Worm (Caenorhabditis elegans) whole organism, L1 larva: ENCODE results near the gene rab-7.

ENCODE experiments used
- C04F5.9 ChIP-seq: sonication (generic microtip); optimal IDR thresholded peaks from 2 replicates; lab custom pipeline; 2016; ENCODE audit warnings: missing genetic modification characterization, missing compliant biosample characterization
- C34B4.2 ChIP-seq: sonication (generic microtip); optimal IDR thresholded peaks from 2 replicates; lab custom pipeline; 2017; ENCODE audit warnings: mild to moderate bottlenecking, missing genetic modification characterization, missing compliant biosample characterization
- F16B12.6 ChIP-seq: fragments of 150-350 bp; optimal IDR thresholded peaks from 2 replicates; lab custom pipeline; 2014; ENCODE audit warnings: missing biosample characterization, missing genetic modification characterization
- Y116A8C.19 ChIP-seq: sonication (generic microtip); optimal IDR thresholded peaks from 2 replicates; lab custom pipeline; 2016; ENCODE audit warnings: missing compliant biosample characterization, missing genetic modification characterization, borderline replicate concordance
- aha-1 ChIP-seq: fragments of 150-350 bp; optimal IDR thresholded peaks from 2 replicates; lab custom pipeline; 2014; ENCODE audit warnings: missing biosample characterization, missing genetic modification characterization
- ama-1 ChIP-seq: fragments of 150-350 bp; optimal IDR thresholded peaks from 2 replicates; lab custom pipeline; 2014
- ceh-8 ChIP-seq: fragments of 200-800 bp; sonication (Bioruptor generic); optimal IDR thresholded peaks from 2 replicates; lab custom pipeline; 2018; ENCODE audit warnings: mild to moderate bottlenecking, missing genetic modification characterization, moderate library complexity, missing compliant biosample characterization
- ceh-90 ChIP-seq: sonication (generic microtip); optimal IDR thresholded peaks from 2 replicates; lab custom pipeline; 2016; ENCODE audit warnings: missing genetic modification characterization, missing compliant biosample characterization
- ces-1 ChIP-seq: fragments of 150-350 bp; optimal IDR thresholded peaks from 2 replicates; lab custom pipeline; 2014; ENCODE audit warnings: missing biosample characterization, missing genetic modification reagents, missing genetic modification characterization
- efl-1 ChIP-seq, 4 experiments: fragments of 150-350 bp; optimal IDR thresholded peaks in 3 of 4; peaks in 1 of 4; 1 replicate in 1 of 4; 2 replicates in 3 of 4; lab custom pipeline; 2014; ENCODE audit warnings: missing biosample characterization in 2 of 4, missing genetic modification characterization in 2 of 4, missing genetic modification reagents in 2 of 4
- efl-3 ChIP-seq: fragments of 200-800 bp; sonication (Bioruptor generic); optimal IDR thresholded peaks from 2 replicates; lab custom pipeline; 2018; ENCODE audit warnings: mild to moderate bottlenecking, missing genetic modification characterization, missing compliant biosample characterization
- egl-13 ChIP-seq: sonication (generic microtip); optimal IDR thresholded peaks from 2 replicates; lab custom pipeline; 2016; ENCODE audit warnings: missing genotype, missing genetic modification reagents, missing genetic modification characterization, missing compliant biosample characterization
- elt-3 ChIP-seq, 6 experiments: fragments of 150-350 bp in 1 of 6; sonication (generic microtip); optimal IDR thresholded peaks; 2 replicates each; lab custom pipeline; 2017 to 2018; ENCODE audit warnings: missing biosample characterization in 6 of 6, missing genetic modification characterization in 6 of 6, inconsistent platforms in 1 of 6
- fkh-4 ChIP-seq: sonication (generic microtip); optimal IDR thresholded peaks from 2 replicates; lab custom pipeline; 2016; ENCODE audit warnings: missing compliant biosample characterization, missing genetic modification characterization, borderline replicate concordance
- fkh-8 ChIP-seq: sonication (generic microtip); optimal IDR thresholded peaks from 2 replicates; lab custom pipeline; 2016; ENCODE audit warnings: mild to moderate bottlenecking, missing genetic modification characterization, missing compliant biosample characterization
- fos-1 ChIP-seq: fragments of 150-350 bp; optimal IDR thresholded peaks from 2 replicates; lab custom pipeline; 2014; ENCODE audit warnings: missing biosample characterization, missing genetic modification characterization
- grh-1 ChIP-seq: fragments of 200-800 bp; sonication (Bioruptor generic); IDR thresholded peaks from 2 replicates; pipeline ENCODE4 v1.3.6; 2022; ENCODE audit warnings: missing genetic modification reagents, missing genetic modification characterization, missing compliant biosample characterization
- hlh-4 ChIP-seq: sonication (generic microtip); optimal IDR thresholded peaks from 2 replicates; lab custom pipeline; 2016; ENCODE audit warnings: mild to moderate bottlenecking, missing genetic modification characterization, missing compliant biosample characterization
- jun-1 ChIP-seq: fragments of 150-350 bp; optimal IDR thresholded peaks from 2 replicates; lab custom pipeline; 2014; ENCODE audit warnings: missing biosample characterization, missing genetic modification reagents, missing genetic modification characterization
- lin-13 ChIP-seq: fragments of 150-350 bp; optimal IDR thresholded peaks from 2 replicates; lab custom pipeline; 2014; ENCODE audit warnings: missing biosample characterization, missing genetic modification reagents, missing genetic modification characterization
- lin-35 ChIP-seq, 2 experiments: fragments of 150-350 bp; optimal IDR thresholded peaks; 2 replicates each; lab custom pipeline; 2014; ENCODE audit warnings: missing biosample characterization in 2 of 2, missing genetic modification characterization in 2 of 2, missing genetic modification reagents in 2 of 2
- lir-3 ChIP-seq: sonication (generic microtip); optimal IDR thresholded peaks from 2 replicates; lab custom pipeline; 2016; ENCODE audit warnings: mild to moderate bottlenecking, missing genetic modification characterization, moderate library complexity, missing compliant biosample characterization; ENCODE audit not compliant: poor library complexity
- mdl-1 ChIP-seq, 2 experiments: fragments of 150-350 bp; optimal IDR thresholded peaks; 2 replicates each; lab custom pipeline; 2014 to 2017; ENCODE audit warnings: missing biosample characterization in 2 of 2, missing genetic modification characterization in 2 of 2, inconsistent platforms in 1 of 2
- mep-1 ChIP-seq: fragments of 150-350 bp; optimal IDR thresholded peaks from 2 replicates; lab custom pipeline; 2014; ENCODE audit warnings: missing biosample characterization, missing genetic modification characterization
- nhr-11 ChIP-seq: fragments of 150-350 bp; optimal IDR thresholded peaks from 2 replicates; lab custom pipeline; 2014; ENCODE audit warnings: missing biosample characterization, missing genetic modification characterization
- nhr-12 ChIP-seq: sonication (generic microtip); optimal IDR thresholded peaks from 2 replicates; lab custom pipeline; 2017; ENCODE audit warnings: missing biosample characterization, missing genetic modification characterization
- nhr-20 ChIP-seq: sonication (generic microtip); optimal IDR thresholded peaks from 2 replicates; lab custom pipeline; 2016; ENCODE audit warnings: mild to moderate bottlenecking, missing genetic modification characterization, missing compliant biosample characterization
- nhr-237 ChIP-seq: fragments of 150-350 bp; optimal IDR thresholded peaks from 2 replicates; lab custom pipeline; 2014; ENCODE audit warnings: missing biosample characterization, missing genetic modification characterization
- nhr-28 ChIP-seq: fragments of 150-350 bp; optimal IDR thresholded peaks from 2 replicates; lab custom pipeline; 2014; ENCODE audit warnings: missing biosample characterization, missing genetic modification characterization
- nhr-76 ChIP-seq: sonication (generic microtip); optimal IDR thresholded peaks from 2 replicates; lab custom pipeline; 2017; ENCODE audit warnings: missing biosample characterization, missing genetic modification characterization
- nhr-77 ChIP-seq: fragments of 150-350 bp; optimal IDR thresholded peaks from 2 replicates; lab custom pipeline; 2014; ENCODE audit warnings: missing biosample characterization, missing genetic modification characterization
- nhr-90 ChIP-seq: sonication (generic microtip); optimal IDR thresholded peaks from 2 replicates; lab custom pipeline; 2016; ENCODE audit warnings: mild to moderate bottlenecking, missing genetic modification characterization, missing compliant biosample characterization; ENCODE audit not compliant: poor library complexity
- skn-1 ChIP-seq: fragments of 150-350 bp; optimal IDR thresholded peaks from 2 replicates; lab custom pipeline; 2014; ENCODE audit warnings: missing biosample characterization, missing genetic modification characterization
- sptf-1 ChIP-seq: fragments of 150-350 bp; optimal IDR thresholded peaks from 2 replicates; lab custom pipeline; 2014; ENCODE audit warnings: missing biosample characterization, missing genetic modification characterization
- swsn-7 ChIP-seq: sonication (generic microtip); optimal IDR thresholded peaks from 2 replicates; lab custom pipeline; 2016; ENCODE audit warnings: missing genetic modification characterization, missing compliant biosample characterization
- tlp-1 ChIP-seq: fragments of 150-350 bp; optimal IDR thresholded peaks from 2 replicates; lab custom pipeline; 2014; ENCODE audit warnings: missing biosample characterization, missing genetic modification characterization
- unc-62 ChIP-seq: fragments of 150-350 bp; optimal IDR thresholded peaks from 2 replicates; lab custom pipeline; 2014; ENCODE audit warnings: missing biosample characterization, missing genetic modification reagents, missing genetic modification characterization
- xbp-1 ChIP-seq: sonication (generic microtip); optimal IDR thresholded peaks from 2 replicates; lab custom pipeline; 2016; ENCODE audit warnings: missing genetic modification characterization, missing compliant biosample characterization
- zag-1 ChIP-seq: fragments of 150-350 bp; optimal IDR thresholded peaks from 2 replicates; lab custom pipeline; 2014; ENCODE audit warnings: missing biosample characterization, missing genetic modification characterization
- ztf-11 ChIP-seq, 2 experiments: sonication (generic microtip); optimal IDR thresholded peaks; 2 replicates each; lab custom pipeline; 2016 to 2017; ENCODE audit warnings: missing genetic modification characterization in 2 of 2, missing biosample characterization in 1 of 2, missing compliant biosample characterization in 1 of 2

The rab-7 gene

DNA sequence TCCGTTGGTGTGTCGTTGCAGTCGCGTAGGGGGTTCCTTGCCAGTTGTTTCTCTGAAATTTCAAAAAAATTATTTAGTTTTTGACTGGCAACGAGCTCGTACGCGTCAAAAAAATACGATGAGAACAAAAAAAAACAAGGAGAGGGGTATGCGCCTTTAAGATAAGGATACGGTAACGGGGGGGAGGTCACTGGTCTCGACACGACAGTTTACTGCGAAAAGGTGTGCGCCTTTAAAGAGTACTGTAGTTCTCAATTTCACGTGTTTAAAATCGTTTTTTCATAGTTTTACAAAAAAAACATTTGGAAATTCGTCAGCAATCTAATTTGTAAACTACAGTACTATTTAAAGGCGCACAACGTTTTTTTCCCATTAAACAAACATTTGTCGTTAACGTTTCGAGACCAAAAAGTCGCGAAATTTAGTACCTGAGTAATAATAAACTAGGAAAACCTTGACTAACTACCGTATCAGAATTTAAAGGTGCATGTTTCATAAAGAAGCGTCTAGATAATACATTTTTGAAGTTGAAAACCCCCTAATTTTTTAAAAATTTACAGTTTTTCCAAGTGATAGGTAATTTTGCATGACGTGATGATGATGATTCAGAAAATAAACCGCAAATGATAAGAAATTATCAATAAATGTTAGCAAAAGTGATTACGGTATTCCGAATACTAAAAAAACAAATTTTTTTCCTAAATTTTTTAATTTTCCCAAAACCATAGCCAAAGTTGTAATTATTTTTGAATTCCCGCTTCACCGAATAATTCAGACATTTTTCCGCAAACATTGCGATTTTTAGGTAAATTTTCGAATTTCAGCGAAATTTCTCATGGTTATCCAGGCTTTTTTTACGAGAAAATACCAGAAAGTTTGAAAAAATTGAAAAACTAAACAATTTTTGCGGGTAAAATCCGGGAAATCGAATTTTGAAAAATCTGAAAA is 7.6 kb upstream of the rab-7 start (continued):
- TF ChIP-seq jun-1 (tag; lab: Kevin White, UChicago) (peak; percentile 39), ceh-8 (GFP tag; lab: Kevin White, UChicago) (no peak), nhr-90 (tag; lab: Kevin White, UChicago) (peak; percentile 24), egl-13 (tag; lab: Kevin White, UChicago) (no peak), nhr-237 (no peak), skn-1 (tag; lab: Kevin White, UChicago) (no peak), tlp-1 (tag; lab: Kevin White, UChicago) (no peak), ces-1 (GFP tag; lab: Kevin White, UChicago) (no peak), nhr-28 (tag; lab: Kevin White, UChicago) (no peak)

DNA sequence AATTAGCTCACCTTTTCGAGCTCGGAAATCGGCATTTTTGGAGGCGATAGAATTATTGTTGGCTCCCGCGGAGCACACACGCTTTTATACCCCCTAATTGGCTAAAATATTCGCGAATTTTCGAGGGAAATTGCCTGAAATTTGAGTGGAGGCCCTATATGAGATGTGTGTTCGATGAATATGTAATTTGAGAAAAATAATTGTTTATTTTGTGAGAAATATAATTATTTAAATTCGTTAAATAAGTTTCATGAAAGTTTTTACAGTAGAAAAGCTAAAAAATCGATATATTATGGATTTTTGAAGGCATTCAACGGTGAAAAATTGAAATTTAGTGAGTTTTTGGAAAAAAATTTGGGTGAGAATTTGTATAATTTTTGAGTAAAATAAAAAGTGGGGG is 6.9 kb upstream of the rab-7 start, which contains the start of gene acbp-6:
acbp-6 (minus strand) TSS at position 101 of the 400 bp plus-strand sequence.
- TF ChIP-seq C04F5.9 (tag; lab: Kevin White, UChicago) (no peak), tlp-1 (tag; lab: Kevin White, UChicago) (no peak), swsn-7 (tag; lab: Kevin White, UChicago) (no peak), lin-13 (peak; percentile 19), nhr-20 (tag; lab: Kevin White, UChicago) (no peak), egl-13 (tag; lab: Kevin White, UChicago) (no peak)
- TF ChIP-seq, all 84 proteins: peak for 1

ce11 chrII:11972266-11972665 is 5.5 kb upstream of the rab-7 start:
- TF ChIP-seq hlh-4 (tag; lab: Kevin White, UChicago) = no peak
- no peak for TF ChIP-seq Y116A8C.19 (tag; lab: Kevin White, UChicago)
- no peak for TF ChIP-seq nhr-28 (tag; lab: Kevin White, UChicago)
- TF ChIP-seq lin-35 (GFP tag; optimal IDR thresholded peaks at IDR 0.05; lab: Kevin White, UChicago) = no peak
- TF ChIP-seq ama-1 (lab: Kevin White, UChicago) = no peak
- no peak for TF ChIP-seq zag-1 (tag; lab: Kevin White, UChicago)
- TF ChIP-seq lir-3 = no peak
- no peak for TF ChIP-seq nhr-11 (tag; lab: Kevin White, UChicago)
- TF ChIP-seq grh-1 = no peak
- no peak for TF ChIP-seq nhr-76 (tag; lab: Kevin White, UChicago)
- no peak for TF ChIP-seq sptf-1 (tag; lab: Kevin White, UChicago)
- TF ChIP-seq efl-3 = no peak
- no peak for TF ChIP-seq fkh-4 (tag; lab: Kevin White, UChicago)
- no peak for TF ChIP-seq fkh-8 (tag; lab: Kevin White, UChicago)
- no peak for TF ChIP-seq nhr-237
- TF ChIP-seq efl-1 (optimal IDR thresholded peaks at IDR 0.05; lab: Kevin White, UChicago) = no peak
- TF ChIP-seq efl-1 (GFP tag; optimal IDR thresholded peaks at IDR 0.05 in 1 of 2; lab: Kevin White, UChicago) = no peak
- no peak for TF ChIP-seq ztf-11 (tag; optimal IDR thresholded peaks at IDR 0.05; lab: Kevin White, UChicago)
- no peak for TF ChIP-seq fos-1
- no peak for TF ChIP-seq aha-1 (tag; lab: Kevin White, UChicago)

ce11 chrII:11971009-11971636 is 4.4 kb upstream of the rab-7 start:
- TF ChIP-seq skn-1 (tag; lab: Kevin White, UChicago) = no peak
- TF ChIP-seq C34B4.2 = no peak
- no peak for TF ChIP-seq lin-13
- no peak for TF ChIP-seq elt-3 (tag; optimal IDR thresholded peaks at IDR 0.05; lab: Kevin White, UChicago)
- TF ChIP-seq ztf-11 (tag; optimal IDR thresholded peaks at IDR 0.05; lab: Kevin White, UChicago) = no peak
- no peak for TF ChIP-seq nhr-11 (tag; lab: Kevin White, UChicago)
- no peak for TF ChIP-seq F16B12.6 (tag; lab: Kevin White, UChicago)
- no peak for TF ChIP-seq nhr-12 (tag; lab: Kevin White, UChicago)
- no peak for TF ChIP-seq mdl-1 (tag; optimal IDR thresholded peaks at IDR 0.05; lab: Kevin White, UChicago)
- TF ChIP-seq xbp-1 (tag; lab: Kevin White, UChicago) = no peak
- TF ChIP-seq efl-3 = no peak
- no peak for TF ChIP-seq fkh-8 (tag; lab: Kevin White, UChicago)
- TF ChIP-seq egl-13 (tag; lab: Kevin White, UChicago) = no peak
- no peak for TF ChIP-seq ceh-90 (tag; lab: Kevin White, UChicago)
- TF ChIP-seq mep-1 (tag; lab: Kevin White, UChicago) = no peak
- TF ChIP-seq ces-1 (GFP tag; lab: Kevin White, UChicago) = no peak
- no peak for TF ChIP-seq nhr-77 (tag; lab: Kevin White, UChicago)
- no peak for TF ChIP-seq unc-62 (GFP tag; lab: Kevin White, UChicago)
